Fruit fly (Drosophila melanogaster) whole organism, wandering third instar larva: ENCODE measurements around the gene CG10562.

Experiments
- Hr78 ChIP-seq: fragments of >200 bp; optimal IDR thresholded peaks from 2 replicates; lab custom pipeline; 2017; ENCODE audit warnings: missing biosample characterization, missing genetic modification characterization
- Hr83 ChIP-seq: fragments of 200-300 bp; sonication (Bioruptor generic); optimal IDR thresholded peaks from 2 replicates; lab custom pipeline; 2016; ENCODE audit warnings: missing biosample characterization, mild to moderate bottlenecking, missing genetic modification characterization, moderate library complexity; ENCODE audit not compliant: poor library complexity, severe bottlenecking
- br ChIP-seq: fragments of 200-800 bp; sonication (Bioruptor generic); optimal IDR thresholded peaks from 2 replicates; lab custom pipeline; 2016; ENCODE audit warnings: missing biosample characterization, missing genetic modification characterization
- ey ChIP-seq: fragments of 200-800 bp; sonication (Bioruptor generic); optimal IDR thresholded peaks from 2 replicates; lab custom pipeline; 2016; ENCODE audit warnings: missing biosample characterization, missing genetic modification characterization
- fru ChIP-seq: fragments of 200-800 bp; sonication (Bioruptor generic); optimal IDR thresholded peaks from 3 replicates; lab custom pipeline; 2016; ENCODE audit warnings: missing biosample characterization, mild to moderate bottlenecking, missing genetic modification characterization
- h ChIP-seq: fragments of 200-800 bp; sonication (Bioruptor generic); optimal IDR thresholded peaks from 3 replicates; lab custom pipeline; 2016; ENCODE audit warnings: missing biosample characterization, mild to moderate bottlenecking, missing genetic modification characterization
- psq ChIP-seq: fragments of 200-800 bp; sonication (Bioruptor generic); optimal IDR thresholded peaks from 3 replicates; lab custom pipeline; 2017; ENCODE audit warnings: missing biosample characterization, mild to moderate bottlenecking, missing genetic modification characterization, moderate library complexity
- sage ChIP-seq: fragments of 200-800 bp; sonication (Bioruptor generic); optimal IDR thresholded peaks from 2 replicates; lab custom pipeline; 2016; ENCODE audit warnings: missing biosample characterization, mild to moderate bottlenecking, missing genetic modification characterization
- usp ChIP-seq: fragments of >200 bp; optimal IDR thresholded peaks from 2 replicates; lab custom pipeline; 2017; ENCODE audit warnings: missing biosample characterization, missing genetic modification characterization

DNA sequence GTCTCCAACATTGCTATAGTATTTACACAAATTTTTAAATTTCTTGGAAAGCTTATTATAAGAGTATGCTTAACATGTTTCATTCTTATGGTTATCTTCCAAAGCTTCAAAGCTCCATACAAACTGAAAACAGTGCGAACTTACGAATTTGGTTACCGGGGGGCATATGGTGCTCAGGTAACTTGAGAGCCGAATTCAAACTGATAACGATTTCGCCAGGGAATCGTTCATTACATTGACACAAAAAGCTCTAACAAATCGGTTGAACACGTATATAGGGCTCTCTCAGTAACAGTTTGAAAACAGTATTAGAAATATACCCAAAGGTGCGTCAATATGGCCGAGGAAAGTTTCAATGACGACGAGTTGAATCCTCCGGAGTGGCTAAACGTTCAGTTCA, 22.0 kb downstream of the CG10562 start, which contains the start of gene CG13659:
- no peak for TF ChIP-seq ey (GFP tag; lab: Kevin White, UChicago)
- no peak for TF ChIP-seq h (GFP tag; lab: Kevin White, UChicago)
- TF ChIP-seq Hr78 (GFP tag; lab: Kevin White, UChicago): no peak
- no peak for TF ChIP-seq br (GFP tag; lab: Kevin White, UChicago)
- no peak for TF ChIP-seq usp (GFP tag; lab: Kevin White, UChicago)
- no peak for TF ChIP-seq fru (GFP tag; lab: Kevin White, UChicago)
- no peak for TF ChIP-seq sage (GFP tag; lab: Kevin White, UChicago)
- no peak for TF ChIP-seq Hr83 (GFP tag; lab: Kevin White, UChicago)
- TF ChIP-seq psq: no peak
